Fruit fly (Drosophila melanogaster) whole organism, embryonic: ENCODE data around the gene CG33095.

ENCODE experiments used
- CG10366 ChIP-seq: fragments of 200-800 bp; sonication (Bioruptor generic); IDR thresholded peaks from 2 replicates; pipeline ENCODE4 v1.3.6; 2022; ENCODE audit warnings: missing biosample characterization, missing genetic modification characterization
- CG10565 ChIP-seq: fragments of 200-800 bp; sonication (Bioruptor generic); optimal IDR thresholded peaks from 3 replicates; lab custom pipeline; 2016; ENCODE audit warnings: missing biosample characterization, mild to moderate bottlenecking, missing genetic modification characterization
- CG10979 ChIP-seq: fragments of 200-800 bp; sonication (Bioruptor generic); optimal IDR thresholded peaks from 2 replicates; lab custom pipeline; 2018; ENCODE audit warnings: missing biosample characterization, mild to moderate bottlenecking, missing genetic modification characterization, moderate library complexity
- CG12155 ChIP-seq: fragments of 200-800 bp; sonication (Bioruptor generic); optimal IDR thresholded peaks from 3 replicates; lab custom pipeline; 2016; ENCODE audit warnings: missing biosample characterization, missing genetic modification characterization
- CG12391 ChIP-seq: fragments of 200-800 bp; sonication (Bioruptor generic); optimal IDR thresholded peaks from 3 replicates; lab custom pipeline; 2018; ENCODE audit warnings: missing biosample characterization, mild to moderate bottlenecking, missing genetic modification characterization, moderate library complexity
- CG12659 ChIP-seq: fragments of 200-800 bp; sonication (Bioruptor generic); optimal IDR thresholded peaks from 3 replicates; lab custom pipeline; 2017; ENCODE audit warnings: mild to moderate bottlenecking, missing biosample characterization, missing genetic modification reagents, missing genetic modification characterization
- CG12744 ChIP-seq: fragments of 200-800 bp; sonication (Bioruptor generic); optimal IDR thresholded peaks from 2 replicates; lab custom pipeline; 2016; ENCODE audit warnings: missing biosample characterization, missing genetic modification characterization
- CG14014 ChIP-seq: fragments of 200-800 bp; sonication (Bioruptor generic); IDR thresholded peaks from 2 replicates; pipeline ENCODE4 v1.3.6; 2022; ENCODE audit warnings: missing biosample characterization, missing genetic modification characterization
- CG18599 ChIP-seq: fragments of 200-800 bp; sonication (Bioruptor generic); optimal IDR thresholded peaks from 3 replicates; lab custom pipeline; 2017; ENCODE audit warnings: missing biosample characterization, missing genetic modification characterization, mild to moderate bottlenecking, moderate library complexity, missing genetic modification reagents
- CG32772 ChIP-seq: fragments of 200-800 bp; sonication (Bioruptor generic); IDR thresholded peaks from 2 replicates; pipeline ENCODE4 v1.3.6; 2022; ENCODE audit warnings: missing biosample characterization, missing genetic modification characterization
- CG34376 ChIP-seq: fragments of 200-800 bp; sonication (Bioruptor generic); optimal IDR thresholded peaks from 2 replicates; lab custom pipeline; 2018; ENCODE audit warnings: missing biosample characterization, mild to moderate bottlenecking, missing genetic modification characterization
- CG3838 ChIP-seq: fragments of 200-800 bp; sonication (Bioruptor generic); optimal IDR thresholded peaks from 3 replicates; lab custom pipeline; 2016; ENCODE audit warnings: missing biosample characterization, missing genetic modification characterization
- CG3847 ChIP-seq: fragments of 200-800 bp; sonication (Bioruptor generic); IDR thresholded peaks from 2 replicates; pipeline ENCODE4 v1.3.6; 2022; ENCODE audit warnings: missing biosample characterization, missing genetic modification characterization
- CG6654 ChIP-seq: fragments of 200-800 bp; sonication (Bioruptor generic); optimal IDR thresholded peaks from 2 replicates; lab custom pipeline; 2017; ENCODE audit warnings: missing biosample characterization, mild to moderate bottlenecking, missing genetic modification characterization
- CG6689 ChIP-seq: fragments of 200-800 bp; sonication (Bioruptor generic); IDR thresholded peaks from 2 replicates; pipeline ENCODE4 v1.3.6; 2022; ENCODE audit warnings: missing biosample characterization, missing genetic modification characterization
- CG7786 ChIP-seq: fragments of 200-800 bp; sonication (Bioruptor generic); optimal IDR thresholded peaks from 2 replicates; lab custom pipeline; 2016; ENCODE audit warnings: missing biosample characterization, missing genetic modification characterization
- CG7839 ChIP-seq: fragments of 200-800 bp; sonication (Bioruptor generic); optimal IDR thresholded peaks from 3 replicates; lab custom pipeline; 2018; ENCODE audit warnings: missing biosample characterization, mild to moderate bottlenecking, missing genetic modification characterization, moderate library complexity
- CG8388 ChIP-seq: fragments of 200-800 bp; sonication (Bioruptor generic); optimal IDR thresholded peaks from 2 replicates; lab custom pipeline; 2019; ENCODE audit warnings: missing biosample characterization, mild to moderate bottlenecking, missing genetic modification characterization, moderate library complexity
- CG8924 ChIP-seq: fragments of 200-800 bp; optimal IDR thresholded peaks from 3 replicates; lab custom pipeline; 2019; ENCODE audit warnings: missing biosample characterization, mild to moderate bottlenecking, missing genetic modification characterization, moderate library complexity
- CG8944 ChIP-seq: fragments of 200-800 bp; sonication (Bioruptor generic); optimal IDR thresholded peaks from 3 replicates; lab custom pipeline; 2016; ENCODE audit warnings: missing biosample characterization, missing genetic modification characterization
- CG9797 ChIP-seq: fragments of 200-800 bp; sonication (Bioruptor generic); optimal IDR thresholded peaks from 3 replicates; lab custom pipeline; 2018; ENCODE audit warnings: missing biosample characterization, mild to moderate bottlenecking, missing genetic modification characterization
- CG9932 ChIP-seq: fragments of 200-800 bp; sonication (Bioruptor generic); IDR thresholded peaks from 2 replicates; pipeline ENCODE4 v1.3.6; 2022; ENCODE audit warnings: missing biosample characterization, missing genetic modification characterization
- Dbx ChIP-seq: fragments of 200-800 bp; sonication (Bioruptor generic); IDR thresholded peaks from 3 replicates; pipeline ENCODE4 v1.3.6; 2022; ENCODE audit warnings: missing biosample characterization, missing genetic modification characterization
- Dfd ChIP-seq, 2 experiments: fragments of >200 bp; optimal IDR thresholded peaks; 2 replicates each; lab custom pipeline; 2017; ENCODE audit warnings: missing biosample characterization in 2 of 2, missing genetic modification characterization in 2 of 2
- Eip74EF ChIP-seq, 2 experiments: fragments of 200-800 bp in 1 of 2; fragments of >200 bp in 1 of 2; sonication (Bioruptor generic) in 1 of 2; optimal IDR thresholded peaks; 2 replicates each; lab custom pipeline; 2017 to 2019; ENCODE audit warnings: missing biosample characterization in 2 of 2, missing genetic modification characterization in 2 of 2, mild to moderate bottlenecking in 1 of 2, moderate library complexity in 1 of 2
- Ets97D ChIP-seq: fragments of 200-800 bp; sonication (Bioruptor generic); optimal IDR thresholded peaks from 3 replicates; lab custom pipeline; 2016; ENCODE audit warnings: missing biosample characterization, missing genetic modification characterization
- Fer1 ChIP-seq: fragments of 200-800 bp; sonication (Bioruptor generic); optimal IDR thresholded peaks from 2 replicates; lab custom pipeline; 2017; ENCODE audit warnings: missing biosample characterization, mild to moderate bottlenecking, missing genetic modification characterization
- Hey ChIP-seq: fragments of 200-800 bp; sonication (Bioruptor generic); optimal IDR thresholded peaks from 3 replicates; lab custom pipeline; 2018; ENCODE audit warnings: missing biosample characterization, mild to moderate bottlenecking, missing genetic modification characterization
- Hmr ChIP-seq: fragments of 200-800 bp; sonication (Bioruptor generic); optimal IDR thresholded peaks from 3 replicates; lab custom pipeline; 2017; ENCODE audit warnings: mild to moderate bottlenecking, missing biosample characterization, missing genetic modification reagents, missing genetic modification characterization
- Mad ChIP-seq: fragments of 200-800 bp; sonication (Bioruptor generic); optimal IDR thresholded peaks from 2 replicates; lab custom pipeline; 2016; ENCODE audit warnings: missing biosample characterization, missing genetic modification characterization
- Max ChIP-seq: fragments of 200-800 bp; sonication (Bioruptor generic); optimal IDR thresholded peaks from 2 replicates; lab custom pipeline; 2016; ENCODE audit warnings: missing biosample characterization, mild to moderate bottlenecking, missing genetic modification characterization
- Meics ChIP-seq: fragments of 200-800 bp; sonication (Bioruptor generic); optimal IDR thresholded peaks from 2 replicates; lab custom pipeline; 2017; ENCODE audit warnings: missing biosample characterization, mild to moderate bottlenecking, missing genetic modification characterization
- Sox100B ChIP-seq: fragments of 200-800 bp; sonication (Bioruptor generic); optimal IDR thresholded peaks from 3 replicates; lab custom pipeline; 2018; ENCODE audit warnings: missing biosample characterization, mild to moderate bottlenecking, missing genetic modification characterization
- Xrp1 ChIP-seq: fragments of 200-800 bp; sonication (Bioruptor generic); IDR thresholded peaks from 2 replicates; pipeline ENCODE4 v1.3.6; 2022; ENCODE audit warnings: missing biosample characterization, missing genetic modification characterization
- ase ChIP-seq: fragments of 200-800 bp; sonication (Bioruptor generic); IDR thresholded peaks from 3 replicates; pipeline ENCODE4 v1.3.6; 2022; ENCODE audit warnings: missing biosample characterization, missing genetic modification characterization
- dysf ChIP-seq: fragments of 200-800 bp; sonication (Bioruptor generic); IDR thresholded peaks from 3 replicates; pipeline ENCODE4 v1.3.6; 2022; ENCODE audit warnings: missing biosample characterization, missing genetic modification characterization
- fu2 ChIP-seq: fragments of 200-800 bp; sonication (Bioruptor generic); optimal IDR thresholded peaks from 2 replicates; lab custom pipeline; 2016; ENCODE audit warnings: missing biosample characterization, missing genetic modification characterization
- ind ChIP-seq: fragments of 200-800 bp; sonication (Bioruptor generic); optimal IDR thresholded peaks from 3 replicates; lab custom pipeline; 2016; ENCODE audit warnings: missing biosample characterization, missing genetic modification characterization
- jing ChIP-seq: fragments of 200-800 bp; sonication (Bioruptor generic); optimal IDR thresholded peaks from 2 replicates; lab custom pipeline; 2018; ENCODE audit warnings: missing biosample characterization, mild to moderate bottlenecking, missing genetic modification characterization
- kni ChIP-seq: fragments of 200-800 bp; sonication (Bioruptor generic); optimal IDR thresholded peaks from 3 replicates; lab custom pipeline; 2017; ENCODE audit warnings: mild to moderate bottlenecking, missing biosample characterization, missing genetic modification reagents, missing genetic modification characterization
- lilli ChIP-seq: fragments of 200-800 bp; sonication (Bioruptor generic); optimal IDR thresholded peaks from 3 replicates; lab custom pipeline; 2016; ENCODE audit warnings: missing biosample characterization, missing genetic modification characterization
- maf-S ChIP-seq: fragments of 200-800 bp; sonication (Bioruptor generic); optimal IDR thresholded peaks from 2 replicates; lab custom pipeline; 2016; ENCODE audit warnings: missing biosample characterization, missing genetic modification characterization
- nmo ChIP-seq: fragments of 200-800 bp; sonication (Bioruptor generic); optimal IDR thresholded peaks from 2 replicates; lab custom pipeline; 2018; ENCODE audit warnings: missing biosample characterization, mild to moderate bottlenecking, missing genetic modification characterization, moderate library complexity
- pzg ChIP-seq: fragments of 200-800 bp; sonication (Bioruptor generic); optimal IDR thresholded peaks from 3 replicates; lab custom pipeline; 2018; ENCODE audit warnings: missing biosample characterization, mild to moderate bottlenecking, missing genetic modification characterization, moderate library complexity
- slp2 ChIP-seq: fragments of 200-800 bp; sonication (Bioruptor generic); optimal IDR thresholded peaks from 2 replicates; lab custom pipeline; 2016; ENCODE audit warnings: missing biosample characterization, missing genetic modification characterization
- stc ChIP-seq: fragments of 200-800 bp; sonication (Bioruptor generic); IDR thresholded peaks from 2 replicates; pipeline ENCODE4 v1.3.6; 2022; ENCODE audit warnings: missing biosample characterization, missing genetic modification characterization
- toy ChIP-seq: fragments of 200-800 bp; sonication (Bioruptor generic); IDR thresholded peaks from 2 replicates; pipeline ENCODE4 v1.3.6; 2022; ENCODE audit warnings: missing biosample characterization, missing genetic modification characterization
- unc-4 ChIP-seq: fragments of 200-800 bp; sonication (Bioruptor generic); IDR thresholded peaks from 2 replicates; pipeline ENCODE4 v1.3.6; 2022; ENCODE audit warnings: missing biosample characterization, missing genetic modification characterization; ENCODE audit not compliant: partially characterized antibody
- vfl ChIP-seq: fragments of 200-800 bp; sonication (Bioruptor generic); optimal IDR thresholded peaks from 2 replicates; lab custom pipeline; 2016; ENCODE audit warnings: missing biosample characterization, missing genetic modification characterization
- zf30C ChIP-seq: fragments of 200-800 bp; sonication (Bioruptor generic); optimal IDR thresholded peaks from 3 replicates; lab custom pipeline; 2018; ENCODE audit warnings: missing biosample characterization, mild to moderate bottlenecking, missing genetic modification characterization

The CG33095 gene

DNA sequence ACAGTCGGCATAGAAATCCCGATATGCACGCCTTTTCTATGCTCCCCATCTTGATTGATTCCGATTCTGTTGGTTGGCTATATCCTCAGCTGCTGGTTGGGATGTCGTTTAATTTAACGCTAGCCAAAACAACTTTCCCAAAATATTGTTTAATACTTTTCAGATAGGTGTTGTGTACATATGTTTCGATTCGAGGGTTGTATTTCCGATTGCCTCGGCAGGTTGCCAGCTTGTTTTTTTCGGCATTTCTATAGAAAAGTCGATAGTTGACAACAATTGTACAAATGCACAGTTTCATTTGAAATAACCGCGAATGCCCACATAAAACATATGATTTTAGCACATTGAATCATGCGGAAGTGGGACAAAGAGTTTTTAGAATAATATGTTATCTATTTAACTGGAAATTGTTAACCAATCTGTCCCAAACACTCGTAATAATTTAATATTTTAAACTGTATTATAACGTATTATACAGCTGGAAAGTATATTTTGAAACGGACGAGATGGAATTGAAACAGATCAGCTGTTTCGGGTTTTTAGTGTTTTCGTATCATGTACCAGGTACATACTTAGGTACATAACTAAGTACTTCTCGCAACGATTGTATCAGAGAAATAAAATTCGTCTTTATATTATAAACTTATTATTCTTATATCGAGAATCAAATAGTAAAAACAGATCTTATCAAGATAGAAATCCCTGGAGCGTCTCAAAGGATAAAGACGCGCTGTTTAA is 42.9 kb upstream of the CG33095 start, which contains the start of gene CG31109 (continued):
- TF ChIP-seq CG12391 (tag; lab: Kevin White, UChicago) (peak; percentile 46), CG10565 (GFP tag; lab: Kevin White, UChicago) (no peak), CG12155 (no peak), CG32772 (GFP tag; lab: Robert Waterston, UW) (no peak), CG10366 (GFP tag; lab: Robert Waterston, UW) (no peak), CG7786 (peak; percentile 3), CG8388 (GFP tag; lab: Kevin White, UChicago) (peak; percentile 5), Hey (tag; lab: Kevin White, UChicago) (no peak), Meics (GFP tag; lab: Kevin White, UChicago) (peak; percentile 20), CG12659 (GFP tag; lab: Kevin White, UChicago) (peak; percentile 48), stc (GFP tag; lab: Robert Waterston, UW) (no peak), ase (no peak), Sox100B (no peak), Max (GFP tag; lab: Kevin White, UChicago) (no peak), ind (peak; percentile 25), dysf (GFP tag; lab: Robert Waterston, UW) (no peak), lilli (GFP tag; lab: Kevin White, UChicago) (peak; percentile 60), Dbx (0 out of 3 replicates have a peak, but pooled peaks have one; percentile 42), jing (no peak), Ets97D (GFP tag; lab: Kevin White, UChicago) (peak; percentile 74), CG6689 (GFP tag; lab: Robert Waterston, UW) (no peak), Dfd (GFP tag; optimal IDR thresholded peaks at IDR 0.05; lab: Kevin White, UChicago) (no peak), CG3847 (GFP tag; lab: Robert Waterston, UW) (peak; percentile 37; the same call in 1 of the 2 replicates), CG9932 (GFP tag; lab: Robert Waterston, UW) (no peak), Fer1 (GFP tag; lab: Kevin White, UChicago) (peak; percentile 7), toy (GFP tag; lab: Robert Waterston, UW) (no peak), Hmr (GFP tag; lab: Kevin White, UChicago) (peak; percentile 19), CG9797 (GFP tag; lab: Kevin White, UChicago) (peak; percentile 27), kni (GFP tag; lab: Kevin White, UChicago) (no peak), CG10979 (no peak), Xrp1 (GFP tag; lab: Robert Waterston, UW) (0 out of 2 replicates have a peak, but pooled peaks have one; percentile 8), CG34376 (peak; percentile 28), CG12744 (GFP tag; lab: Kevin White, UChicago) (no peak), Eip74EF (GFP tag; optimal IDR thresholded peaks at IDR 0.05; lab: Kevin White, UChicago) (no peak), zf30C (peak; percentile 19), pzg (GFP tag; lab: Kevin White, UChicago) (peak; percentile 77), CG18599 (GFP tag; lab: Kevin White, UChicago) (peak; percentile 19), CG14014 (peak; percentile 37; the same call in 1 of the 2 replicates), nmo (GFP tag; lab: Kevin White, UChicago) (peak; percentile 35), CG7839 (no peak), CG6654 (GFP tag; lab: Kevin White, UChicago) (no peak), CG8924 (tag; lab: Kevin White, UChicago) (peak; percentile 67), Mad (GFP tag; lab: Kevin White, UChicago) (no peak), maf-S (no peak), CG3838 (GFP tag; lab: Kevin White, UChicago) (no peak), unc-4 (GFP tag; lab: Robert Waterston, UW) (peak; percentile 44; the same call in 1 of the 2 replicates), fu2 (GFP tag; lab: Kevin White, UChicago) (no peak), vfl (no peak), slp2 (no peak), CG8944 (GFP tag; lab: Kevin White, UChicago) (peak; percentile 22)
